Worm (Caenorhabditis elegans) whole organism, L3 larva: ENCODE results near the gene Y32G9A.12.

Source experiments
- ceh-16 ChIP-seq: sonication (generic microtip); optimal IDR thresholded peaks from 2 replicates; lab custom pipeline; 2017; ENCODE audit warnings: missing biosample characterization, missing genetic modification characterization
- ceh-9 ChIP-seq: sonication (generic microtip); optimal IDR thresholded peaks from 2 replicates; lab custom pipeline; 2018; ENCODE audit warnings: missing biosample characterization, missing genetic modification characterization
- fkh-10 ChIP-seq: sonication (generic microtip); optimal IDR thresholded peaks from 2 replicates; lab custom pipeline; 2017; ENCODE audit warnings: missing biosample characterization, missing genetic modification reagents, missing genetic modification characterization
- fkh-2 ChIP-seq: fragments of 150-350 bp; optimal IDR thresholded peaks from 2 replicates; lab custom pipeline; 2014; ENCODE audit warnings: missing biosample characterization, missing genetic modification reagents, missing genetic modification characterization
- fos-1 ChIP-seq: fragments of 150-350 bp; optimal IDR thresholded peaks from 2 replicates; lab custom pipeline; 2014; ENCODE audit warnings: missing biosample characterization, missing genetic modification characterization
- jun-1 ChIP-seq: fragments of 150-350 bp; optimal IDR thresholded peaks from 2 replicates; lab custom pipeline; 2014; ENCODE audit warnings: missing biosample characterization, missing genetic modification reagents, missing genetic modification characterization
- nfya-1 ChIP-seq: sonication (generic microtip); optimal IDR thresholded peaks from 2 replicates; lab custom pipeline; 2017; ENCODE audit warnings: missing genetic modification characterization, mild to moderate bottlenecking, missing compliant biosample characterization, antibody characterized with exemption, moderate library complexity; ENCODE audit not compliant: insufficient read depth
- nhr-11 ChIP-seq: fragments of 150-350 bp; optimal IDR thresholded peaks from 2 replicates; lab custom pipeline; 2014; ENCODE audit warnings: missing biosample characterization, missing genetic modification characterization
- nhr-237 ChIP-seq: fragments of 150-350 bp; optimal IDR thresholded peaks from 2 replicates; lab custom pipeline; 2014; ENCODE audit warnings: missing biosample characterization, missing genetic modification characterization
- pha-4 ChIP-seq: fragments of 150-350 bp; optimal IDR thresholded peaks from 2 replicates; lab custom pipeline; 2014; ENCODE audit warnings: missing biosample characterization, missing genetic modification reagents, missing genetic modification characterization
- pqm-1 ChIP-seq: fragments of 150-350 bp; optimal IDR thresholded peaks from 2 replicates; lab custom pipeline; 2017; ENCODE audit warnings: missing biosample characterization, missing genetic modification characterization, inconsistent platforms
- snpc-4 ChIP-seq: fragments of 150-350 bp; optimal IDR thresholded peaks from 2 replicates; lab custom pipeline; 2014; ENCODE audit warnings: missing biosample characterization, missing genetic modification characterization
- ztf-4 ChIP-seq: fragments of 150-350 bp; optimal IDR thresholded peaks from 2 replicates; lab custom pipeline; 2014; ENCODE audit warnings: missing biosample characterization, missing genetic modification characterization

DNA sequence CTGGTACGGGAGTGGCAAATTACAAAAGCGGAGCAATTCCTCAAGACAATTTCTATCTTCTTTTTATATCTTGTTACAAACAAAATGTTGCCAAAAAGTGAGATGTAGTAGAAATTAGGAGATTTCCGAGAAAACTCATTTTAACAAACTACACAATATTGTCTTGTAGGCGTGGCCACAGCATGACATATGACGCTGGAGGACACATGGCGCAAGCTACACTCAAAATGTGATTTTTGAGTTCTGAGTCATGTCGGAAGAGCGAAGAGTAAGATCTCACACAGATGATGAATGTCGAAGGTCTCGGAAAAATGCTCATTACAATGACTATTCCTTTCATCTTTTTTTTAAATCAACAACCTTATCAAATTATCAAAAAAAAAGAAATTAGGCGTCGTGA is 41.4 kb upstream of the Y32G9A.12 start, which contains the start of gene Y40B10B.1:
- TF ChIP-seq nhr-237 (tag; lab: Kevin White, UChicago) (no peak), fkh-10 (GFP tag; lab: Kevin White, UChicago) (no peak), pha-4 (tag; lab: Kevin White, UChicago) (no peak), nfya-1 (tag; lab: Kevin White, UChicago) (no peak), pqm-1 (tag; lab: Kevin White, UChicago) (no peak), nhr-11 (no peak), ceh-9 (tag; lab: Kevin White, UChicago) (no peak), snpc-4 (tag; lab: Kevin White, UChicago) (no peak), ceh-16 (no peak), fkh-2 (tag; lab: Kevin White, UChicago) (no peak), jun-1 (tag; lab: Kevin White, UChicago) (no peak), ztf-4 (no peak), fos-1 (tag; lab: Kevin White, UChicago) (no peak)
